Worm (Caenorhabditis elegans): ENCODE measurements around the gene vha-18.

ce11 chrV:8403152-8403551 lies 10.1 kb downstream of the vha-18 start:
- TF ChIP-seq hmbx-1 (tag; optimal IDR thresholded peaks at IDR 0.05) (no peak), ama-1 (optimal IDR thresholded peaks at IDR 0.05) (no peak), hnd-1 (tag; optimal IDR thresholded peaks at IDR 0.05) (no peak), ceh-13 (GFP tag; optimal IDR thresholded peaks at IDR 0.05) (no peak), F13C5.2 (tag; optimal IDR thresholded peaks at IDR 0.05) (no peak), tbx-37 (GFP tag; conservative IDR thresholded peaks at IDR 0.05) (no peak), tra-4 (tag; optimal IDR thresholded peaks at IDR 0.05) (no peak), hmg-4 (GFP tag; optimal IDR thresholded peaks at IDR 0.05) (no peak), B0310.2 (tag; optimal IDR thresholded peaks at IDR 0.05) (no peak), ets-7 (tag; optimal IDR thresholded peaks at IDR 0.05) (no peak)

Measured in whole organism, early embryonic.